Fruit fly (Drosophila melanogaster): ENCODE measurements around the gene cold.

- no peak for TF ChIP-seq Hr96 (GFP tag; optimal IDR thresholded peaks at IDR 0.05)
- TF ChIP-seq CG5204 (GFP tag; optimal IDR thresholded peaks at IDR 0.05) = no peak
- TF ChIP-seq kay (GFP tag; ENCODE audit: borderline replicate concordance) = no peak
- no peak for TF ChIP-seq CG14711 (tag; optimal IDR thresholded peaks at IDR 0.05)
- TF ChIP-seq Mnt (GFP tag; optimal IDR thresholded peaks at IDR 0.05) = no peak
- TF ChIP-seq CG12768 (GFP tag; optimal IDR thresholded peaks at IDR 0.05) = no peak
Observed at dm6 chr2L:525547-526180, 48.4 kb upstream of the cold start.
